Worm (Caenorhabditis elegans) whole organism, young adult: ENCODE data around the gene sre-16.

Experiments used
- C17E4.6 ChIP-seq: fragments of 200-800 bp; sonication (Bioruptor generic); IDR thresholded peaks from 2 replicates; pipeline ENCODE4 v1.3.6; 2022; ENCODE audit warnings: missing genetic modification reagents, missing genetic modification characterization, missing compliant biosample characterization
- F37B4.10 ChIP-seq: fragments of 200-800 bp; sonication (Bioruptor generic); IDR thresholded peaks from 2 replicates; pipeline ENCODE4 v1.3.6; 2022; ENCODE audit warnings: missing genetic modification characterization, missing compliant biosample characterization
- F49E8.2 ChIP-seq: sonication (generic microtip); optimal IDR thresholded peaks from 3 replicates; lab custom pipeline; 2017; ENCODE audit warnings: missing genetic modification characterization, mild to moderate bottlenecking, missing compliant biosample characterization, antibody characterized with exemption, moderate library complexity; ENCODE audit not compliant: insufficient read depth
- F57A8.1 ChIP-seq: fragments of 200-800 bp; sonication (Bioruptor generic); optimal IDR thresholded peaks from 2 replicates; lab custom pipeline; 2018; ENCODE audit warnings: mild to moderate bottlenecking, missing genetic modification characterization, moderate library complexity, missing compliant biosample characterization
- akir-1 ChIP-seq: fragments of 200-800 bp; sonication (Bioruptor generic); optimal IDR thresholded peaks from 2 replicates; lab custom pipeline; 2018; ENCODE audit warnings: mild to moderate bottlenecking, missing genetic modification characterization, moderate library complexity, missing compliant biosample characterization
- aptf-2 ChIP-seq: fragments of 200-800 bp; sonication (Bioruptor generic); conservative IDR thresholded peaks from 2 replicates; pipeline ENCODE4 v1.3.6; 2022; ENCODE audit warnings: missing genetic modification reagents, missing genetic modification characterization, missing compliant biosample characterization
- bed-2 ChIP-seq: fragments of 200-800 bp; sonication (Bioruptor generic); IDR thresholded peaks from 2 replicates; pipeline ENCODE4 v1.3.6; 2022; ENCODE audit warnings: missing genetic modification reagents, missing genetic modification characterization, missing compliant biosample characterization
- cebp-1 ChIP-seq, 2 experiments: fragments of 200-800 bp in 1 of 2; sonication (Bioruptor generic) in 1 of 2; sonication (generic microtip) in 1 of 2; IDR thresholded peaks in 1 of 2; optimal IDR thresholded peaks in 1 of 2; 2 replicates each; pipeline versions ENCODE4 v1.3.6 to Lab custom; 2017 to 2022; ENCODE audit warnings: missing compliant biosample characterization in 2 of 2, missing genetic modification characterization in 2 of 2, mild to moderate bottlenecking in 1 of 2, missing genetic modification reagents in 1 of 2, moderate library complexity in 1 of 2
- ets-4 ChIP-seq: fragments of 200-800 bp; sonication (Bioruptor generic); optimal IDR thresholded peaks from 2 replicates; lab custom pipeline; 2018; ENCODE audit warnings: mild to moderate bottlenecking, missing genetic modification characterization, missing compliant biosample characterization
- gei-17 ChIP-seq: fragments of 200-800 bp; sonication (Bioruptor generic); optimal IDR thresholded peaks from 2 replicates; lab custom pipeline; 2018; ENCODE audit warnings: mild to moderate bottlenecking, missing genetic modification characterization, missing compliant biosample characterization
- him-1 ChIP-seq: sonication (generic microtip); optimal IDR thresholded peaks from 2 replicates; lab custom pipeline; 2016; ENCODE audit warnings: missing genotype, missing genetic modification reagents, missing genetic modification characterization, missing compliant biosample characterization
- let-607 ChIP-seq, 2 experiments: fragments of 200-800 bp in 1 of 2; sonication (Bioruptor generic) in 1 of 2; sonication (generic microtip) in 1 of 2; optimal IDR thresholded peaks; 2 replicates each; lab custom pipeline; 2016 to 2018; ENCODE audit warnings: mild to moderate bottlenecking in 2 of 2, missing compliant biosample characterization in 2 of 2, missing genetic modification characterization in 2 of 2, moderate library complexity in 2 of 2, missing genotype in 1 of 2
- madf-10 ChIP-seq: sonication (generic microtip); optimal IDR thresholded peaks from 2 replicates; lab custom pipeline; 2016; ENCODE audit warnings: mild to moderate bottlenecking, missing genetic modification characterization, missing compliant biosample characterization
- madf-3 ChIP-seq: fragments of 200-800 bp; sonication (Bioruptor generic); IDR thresholded peaks from 2 replicates; pipeline ENCODE4 v1.3.6; 2022; ENCODE audit warnings: missing genetic modification reagents, missing genetic modification characterization, missing compliant biosample characterization
- mcd-1 ChIP-seq: fragments of 200-800 bp; sonication (Bioruptor generic); IDR thresholded peaks from 2 replicates; pipeline ENCODE4 v1.3.6; 2022; ENCODE audit warnings: missing genetic modification reagents, missing genetic modification characterization, missing compliant biosample characterization
- mes-4 ChIP-seq: sonication (generic microtip); optimal IDR thresholded peaks from 2 replicates; lab custom pipeline; 2016; ENCODE audit warnings: missing genotype, missing genetic modification characterization, missing compliant biosample characterization
- nfya-2 ChIP-seq: fragments of 200-800 bp; sonication (Bioruptor generic); IDR thresholded peaks from 2 replicates; pipeline ENCODE4 v1.3.6; 2022; ENCODE audit warnings: missing genetic modification reagents, missing genetic modification characterization, missing compliant biosample characterization
- nhr-120 ChIP-seq: fragments of 200-800 bp; sonication (Bioruptor generic); IDR thresholded peaks from 2 replicates; pipeline ENCODE4 v1.3.6; 2022; ENCODE audit warnings: missing genetic modification characterization, missing compliant biosample characterization
- nhr-179 ChIP-seq: sonication (generic microtip); optimal IDR thresholded peaks from 2 replicates; lab custom pipeline; 2016; ENCODE audit warnings: mild to moderate bottlenecking, missing genetic modification characterization, missing compliant biosample characterization
- nhr-80 ChIP-seq: sonication (generic microtip); optimal IDR thresholded peaks from 2 replicates; lab custom pipeline; 2016; ENCODE audit warnings: missing genetic modification characterization, missing compliant biosample characterization
- pbrm-1 ChIP-seq: fragments of 200-800 bp; sonication (Bioruptor generic); IDR thresholded peaks from 2 replicates; pipeline ENCODE4 v1.3.6; 2022; ENCODE audit warnings: missing genetic modification reagents, missing genetic modification characterization, missing compliant biosample characterization
- rec-8 ChIP-seq, 2 experiments: sonication (generic microtip); optimal IDR thresholded peaks; 2 replicates each; lab custom pipeline; 2016; ENCODE audit warnings: mild to moderate bottlenecking in 2 of 2, missing genetic modification characterization in 2 of 2, missing genetic modification reagents in 2 of 2, missing genotype in 2 of 2, missing biosample characterization in 1 of 2, missing compliant biosample characterization in 1 of 2, moderate library complexity in 1 of 2
- rpc-1 ChIP-seq, 2 experiments: fragments of 150-350 bp in 1 of 2; sonication (generic microtip) in 1 of 2; optimal IDR thresholded peaks; 2 replicates each; lab custom pipeline; 2014 to 2018; ENCODE audit warnings: missing biosample characterization in 1 of 2, missing genetic modification characterization in 1 of 2, missing genetic modification reagents in 1 of 2, missing genotype in 1 of 2
- snpc-3.4 ChIP-seq: sonication (generic microtip); optimal IDR thresholded peaks from 2 replicates; lab custom pipeline; 2017; ENCODE audit warnings: missing genetic modification characterization, mild to moderate bottlenecking, missing compliant biosample characterization, antibody characterized with exemption, moderate library complexity, missing genotype, missing genetic modification reagents
- somi-1 ChIP-seq: fragments of 200-800 bp; sonication (Bioruptor generic); optimal IDR thresholded peaks from 2 replicates; lab custom pipeline; 2018; ENCODE audit warnings: mild to moderate bottlenecking, missing genetic modification characterization, missing compliant biosample characterization
- tbp1 ChIP-seq: fragments of 200-800 bp; sonication (Bioruptor generic); optimal IDR thresholded peaks from 2 replicates; lab custom pipeline; 2018; ENCODE audit warnings: mild to moderate bottlenecking, missing genetic modification characterization, missing compliant biosample characterization
- tbx-9 ChIP-seq: sonication (generic microtip); optimal IDR thresholded peaks from 2 replicates; lab custom pipeline; 2016; ENCODE audit warnings: borderline replicate concordance, missing genetic modification characterization, inconsistent platforms, missing compliant biosample characterization
- tlf-1 ChIP-seq: fragments of 200-800 bp; sonication (Bioruptor generic); optimal IDR thresholded peaks from 2 replicates; lab custom pipeline; 2018; ENCODE audit warnings: mild to moderate bottlenecking, missing genetic modification characterization, missing compliant biosample characterization
- unc-62 ChIP-seq: fragments of 150-350 bp; optimal IDR thresholded peaks from 2 replicates; lab custom pipeline; 2014; ENCODE audit warnings: missing biosample characterization, missing genetic modification reagents, missing genetic modification characterization
- zim-3 ChIP-seq: sonication (generic microtip); optimal IDR thresholded peaks from 2 replicates; lab custom pipeline; 2017; ENCODE audit warnings: mild to moderate bottlenecking, missing genetic modification characterization, moderate library complexity, missing compliant biosample characterization
- ztf-25 ChIP-seq: fragments of 200-800 bp; sonication (Bioruptor generic); IDR thresholded peaks from 2 replicates; pipeline ENCODE4 v1.3.6; 2022; ENCODE audit warnings: missing genetic modification reagents, missing genetic modification characterization, missing compliant biosample characterization
- ztf-28 ChIP-seq: fragments of 200-800 bp; sonication (Bioruptor generic); IDR thresholded peaks from 2 replicates; pipeline ENCODE4 v1.3.6; 2022; ENCODE audit warnings: missing genetic modification reagents, missing genetic modification characterization, missing compliant biosample characterization
- ztf-6 ChIP-seq: fragments of 200-800 bp; sonication (Bioruptor generic); IDR thresholded peaks from 2 replicates; pipeline ENCODE4 v1.3.6; 2022; ENCODE audit warnings: missing genetic modification reagents, missing genetic modification characterization, missing compliant biosample characterization

The sre-16 gene

DNA sequence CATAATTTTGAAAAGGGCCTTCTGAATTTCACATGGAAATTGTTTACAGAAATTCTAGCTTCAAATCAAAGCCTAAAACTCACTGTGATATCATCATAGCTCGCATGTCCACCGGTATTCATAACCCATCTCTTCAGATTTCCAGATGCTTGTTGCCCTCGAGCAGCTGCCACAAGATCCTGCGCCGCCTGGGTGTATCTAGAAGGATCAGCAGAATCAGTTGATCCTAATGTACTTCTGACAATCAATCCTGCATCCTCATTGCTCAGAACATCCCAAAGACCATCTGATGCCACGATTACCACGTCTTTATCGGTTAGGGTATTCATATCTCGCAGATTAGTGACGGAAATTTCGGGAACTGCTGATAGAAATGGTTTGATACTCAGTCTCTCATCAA lies 30.0 kb upstream of the sre-16 start:
- TF ChIP-seq aptf-2 (GFP tag; lab: Robert Waterston, UW) (no peak), C17E4.6 (no peak), rpc-1 (optimal IDR thresholded peaks at IDR 0.05; lab: Kevin White, UChicago) (no peak), rpc-1 (tag; optimal IDR thresholded peaks at IDR 0.05; lab: Kevin White, UChicago) (no peak), let-607 (tag; optimal IDR thresholded peaks at IDR 0.05; lab: Kevin White, UChicago) (no peak), tlf-1 (GFP tag; lab: Kevin White, UChicago) (no peak), madf-10 (no peak), rec-8 (tag; optimal IDR thresholded peaks at IDR 0.05; lab: Kevin White, UChicago) (no peak), snpc-3.4 (tag; lab: Kevin White, UChicago) (no peak), unc-62 (no peak), him-1 (tag; lab: Kevin White, UChicago) (no peak), madf-3 (no peak)
- TF ChIP-seq, all 124 proteins: peak for 0

DNA sequence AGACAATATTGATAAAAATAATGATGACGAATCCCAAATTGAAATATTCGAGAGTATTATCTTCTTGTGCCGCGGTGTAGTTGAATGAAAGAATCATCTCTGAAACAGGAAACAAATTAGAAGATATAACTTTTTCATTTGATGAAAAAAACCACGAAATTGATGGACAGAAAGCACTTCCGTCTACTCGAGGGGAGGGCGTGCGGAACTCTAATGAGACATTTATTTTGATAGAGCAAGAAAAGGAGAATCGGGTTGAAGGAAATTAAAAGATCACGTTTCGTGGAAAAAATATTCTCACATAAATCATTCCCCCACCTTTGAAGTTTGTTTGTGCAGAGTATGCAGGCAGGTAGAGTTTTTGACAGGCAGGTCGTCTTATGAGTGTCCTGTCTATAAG lies 25.4 kb upstream of the sre-16 start, which contains the start of gene sre-14:
Gene sre-14, minus strand, starts transcription at position 101 of the 400 bp plus-strand sequence.
- TF ChIP-seq mes-4 (tag; lab: Kevin White, UChicago) (no peak), F57A8.1 (GFP tag; lab: Kevin White, UChicago) (no peak), nhr-120 (GFP tag; lab: Robert Waterston, UW) (no peak), nhr-179 (tag; lab: Kevin White, UChicago) (no peak), snpc-3.4 (tag; lab: Kevin White, UChicago) (no peak), nfya-2 (no peak), bed-2 (GFP tag; lab: Robert Waterston, UW) (no peak), F49E8.2 (tag; lab: Kevin White, UChicago) (no peak), nhr-80 (tag; lab: Kevin White, UChicago) (no peak), ztf-25 (GFP tag; lab: Robert Waterston, UW) (no peak), ztf-6 (GFP tag; lab: Robert Waterston, UW) (no peak), zim-3 (tag; lab: Kevin White, UChicago) (no peak), somi-1 (GFP tag; lab: Kevin White, UChicago) (no peak), ets-4 (GFP tag; lab: Kevin White, UChicago) (no peak)
- TF ChIP-seq, all 124 proteins: peak for 0

DNA sequence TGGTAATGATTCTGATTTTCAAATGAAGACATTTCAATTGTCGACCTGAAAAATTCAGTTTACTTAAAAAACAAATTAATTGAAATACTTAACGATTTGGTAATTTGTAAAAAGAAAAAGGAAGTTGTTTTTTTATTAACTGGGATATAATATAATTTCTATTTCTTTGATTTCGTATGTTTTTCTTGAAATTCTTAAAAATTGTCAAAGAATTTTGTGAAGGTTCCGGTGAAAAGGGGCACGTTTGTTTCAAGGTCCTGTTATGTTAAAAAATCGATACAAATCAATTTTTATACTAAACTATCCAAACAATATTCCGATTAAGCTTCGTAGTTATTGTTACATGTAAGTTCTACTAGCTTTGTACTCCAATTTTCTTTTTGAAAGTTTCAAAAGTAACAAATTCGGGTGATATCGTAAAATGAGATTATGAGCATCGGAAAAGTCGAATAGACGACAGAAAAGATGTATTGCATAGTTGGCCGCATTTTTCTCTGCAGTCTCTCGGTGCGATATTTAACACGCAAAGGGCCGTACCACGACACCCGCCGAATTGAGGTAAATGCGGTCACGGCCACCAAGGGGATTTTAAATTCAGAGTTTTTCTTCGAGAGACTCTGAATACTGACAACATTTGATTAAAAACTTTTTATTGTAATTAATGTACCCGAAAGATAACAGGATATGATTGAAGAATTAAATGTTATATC lies 23.4 kb upstream of the sre-16 start, which contains the start of gene Y39C12A.9:
Gene Y39C12A.9, minus strand, starts transcription at position 51 of the 710 bp plus-strand sequence.
- TF ChIP-seq bed-2 (GFP tag; lab: Robert Waterston, UW) (no peak), nhr-80 (tag; lab: Kevin White, UChicago) (no peak), ztf-28 (no peak), cebp-1 (GFP tag; IDR thresholded peaks at IDR 0.05; lab: Robert Waterston, UW) (no peak), cebp-1 (tag; optimal IDR thresholded peaks at IDR 0.05; lab: Kevin White, UChicago) (no peak), akir-1 (GFP tag; lab: Kevin White, UChicago) (no peak), pbrm-1 (GFP tag; lab: Robert Waterston, UW) (no peak), mcd-1 (GFP tag; lab: Robert Waterston, UW) (no peak), tbx-9 (tag; lab: Kevin White, UChicago) (no peak), tbp1 (no peak), F37B4.10 (GFP tag; lab: Robert Waterston, UW) (no peak), gei-17 (GFP tag; lab: Kevin White, UChicago) (no peak)
- TF ChIP-seq, all 124 proteins: peak for 0
